Worm (Caenorhabditis elegans): Measurements from ENCODE around the gene idpp-12.

DNA sequence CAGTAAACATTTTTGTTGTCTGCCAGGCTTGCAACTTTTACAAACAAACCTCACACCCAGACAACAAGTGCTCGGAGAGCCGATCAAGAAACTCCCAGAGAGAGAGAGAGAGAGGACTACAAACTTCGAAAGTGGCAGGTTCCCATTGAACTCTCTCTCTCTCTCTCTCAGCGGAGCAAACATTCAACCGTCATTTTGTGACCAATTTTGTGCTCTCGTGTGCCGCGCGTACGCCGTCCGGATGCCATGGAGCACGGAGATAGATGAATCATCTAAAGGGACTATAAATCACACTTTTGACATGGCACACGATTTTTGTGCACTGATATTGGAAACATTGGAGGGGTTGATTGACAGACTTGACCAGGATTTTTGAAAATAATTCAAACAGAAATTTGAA, 5.1 kb downstream of the idpp-12 start:
- TF ChIP-seq chd-7 (tag; optimal IDR thresholded peaks at IDR 0.05), result no peak
- TF ChIP-seq mel-28 (tag; optimal IDR thresholded peaks at IDR 0.05; ENCODE audit: borderline replicate concordance), result no peak
- TF ChIP-seq tlf-1 (GFP tag; optimal IDR thresholded peaks at IDR 0.05), result no peak
- TF ChIP-seq let-607 (tag; optimal IDR thresholded peaks at IDR 0.05), result no peak
- no peak for TF ChIP-seq F57A8.1 (GFP tag; optimal IDR thresholded peaks at IDR 0.05)
- no peak for TF ChIP-seq Y53G8AR.9 (GFP tag; conservative IDR thresholded peaks at IDR 0.05)
- no peak for TF ChIP-seq dpl-1 (GFP tag; optimal IDR thresholded peaks at IDR 0.05)
- TF ChIP-seq sea-2 (GFP tag; IDR thresholded peaks at IDR 0.05), result no peak
- no peak for TF ChIP-seq ceh-100 (GFP tag; IDR thresholded peaks at IDR 0.05)
- TF ChIP-seq ama-1 (optimal IDR thresholded peaks at IDR 0.05), result no peak
- no peak for TF ChIP-seq ama-1 (GFP tag; optimal IDR thresholded peaks at IDR 0.05)
